Worm (Caenorhabditis elegans) whole organism, young adult: ENCODE results near the gene T28A11.22.

Experiments
- B0336.3 ChIP-seq: fragments of 200-800 bp; sonication (Bioruptor generic); IDR thresholded peaks from 2 replicates; pipeline ENCODE4 v1.3.6; 2022; ENCODE audit warnings: missing genetic modification characterization, missing compliant biosample characterization
- C06A6.2 ChIP-seq: fragments of 200-800 bp; sonication (Bioruptor generic); conservative IDR thresholded peaks from 2 replicates; pipeline ENCODE4 v1.3.6; 2022; ENCODE audit warnings: missing genetic modification characterization, missing compliant biosample characterization
- D2030.7 ChIP-seq: fragments of 200-800 bp; sonication (Bioruptor generic); IDR thresholded peaks from 2 replicates; pipeline ENCODE4 v1.3.6; 2022; ENCODE audit warnings: missing genetic modification reagents, missing genetic modification characterization, missing compliant biosample characterization
- F10E7.11 ChIP-seq: sonication (generic microtip); optimal IDR thresholded peaks from 2 replicates; lab custom pipeline; 2017; ENCODE audit warnings: mild to moderate bottlenecking, missing genetic modification characterization, moderate library complexity, missing compliant biosample characterization
- K12H6.12 ChIP-seq: fragments of 200-800 bp; sonication (Bioruptor generic); optimal IDR thresholded peaks from 2 replicates; lab custom pipeline; 2018; ENCODE audit warnings: mild to moderate bottlenecking, missing genetic modification characterization, missing compliant biosample characterization
- ama-1 ChIP-seq, 3 experiments: fragments of 150-350 bp in 1 of 3; sonication (generic microtip) in 2 of 3; optimal IDR thresholded peaks; 2 replicates each; lab custom pipeline; 2014 to 2018; ENCODE audit warnings: missing biosample characterization in 2 of 3, missing genetic modification characterization in 2 of 3, missing genetic modification reagents in 2 of 3
- attf-3 ChIP-seq: fragments of 200-800 bp; sonication (Bioruptor generic); conservative IDR thresholded peaks from 2 replicates; pipeline ENCODE4 v1.3.6; 2022; ENCODE audit warnings: missing genetic modification reagents, missing genetic modification characterization, missing compliant biosample characterization
- attf-6 ChIP-seq: fragments of 200-800 bp; sonication (Bioruptor generic); IDR thresholded peaks from 2 replicates; pipeline ENCODE4 v1.3.6; 2022; ENCODE audit warnings: missing genetic modification reagents, missing genetic modification characterization, missing compliant biosample characterization
- bed-1 ChIP-seq: fragments of 200-800 bp; sonication (Bioruptor generic); IDR thresholded peaks from 2 replicates; pipeline ENCODE4 v1.3.6; 2022; ENCODE audit warnings: missing genetic modification reagents, missing genetic modification characterization, missing compliant biosample characterization
- ceh-40 ChIP-seq: fragments of 200-800 bp; sonication (Bioruptor generic); IDR thresholded peaks from 2 replicates; pipeline ENCODE4 v1.3.6; 2022; ENCODE audit warnings: missing genetic modification characterization, missing compliant biosample characterization
- dpff-1 ChIP-seq: sonication (generic microtip); optimal IDR thresholded peaks from 2 replicates; lab custom pipeline; 2017; ENCODE audit warnings: mild to moderate bottlenecking, missing genetic modification characterization, missing compliant biosample characterization
- efl-1 ChIP-seq: fragments of 150-350 bp; optimal IDR thresholded peaks from 2 replicates; lab custom pipeline; 2014; ENCODE audit warnings: missing biosample characterization, missing genetic modification reagents, missing genetic modification characterization
- egl-18 ChIP-seq: fragments of 200-800 bp; sonication (Bioruptor generic); IDR thresholded peaks from 2 replicates; pipeline ENCODE4 v1.3.6; 2022; ENCODE audit warnings: missing genetic modification reagents, missing genetic modification characterization, missing compliant biosample characterization
- egrh-3 ChIP-seq: fragments of 200-800 bp; sonication (Bioruptor generic); IDR thresholded peaks from 2 replicates; pipeline ENCODE4 v1.3.6; 2022; ENCODE audit warnings: missing genetic modification reagents, missing genetic modification characterization, missing compliant biosample characterization
- ekl-4 ChIP-seq: fragments of 200-800 bp; sonication (Bioruptor generic); IDR thresholded peaks from 2 replicates; pipeline ENCODE4 v1.3.6; 2022; ENCODE audit warnings: missing genetic modification reagents, missing genetic modification characterization, missing compliant biosample characterization
- gei-17 ChIP-seq: fragments of 200-800 bp; sonication (Bioruptor generic); optimal IDR thresholded peaks from 2 replicates; lab custom pipeline; 2018; ENCODE audit warnings: mild to moderate bottlenecking, missing genetic modification characterization, missing compliant biosample characterization
- lin-26 ChIP-seq: fragments of 200-800 bp; sonication (Bioruptor generic); IDR thresholded peaks from 2 replicates; pipeline ENCODE4 v1.3.6; 2022; ENCODE audit warnings: missing genetic modification reagents, missing genetic modification characterization, missing compliant biosample characterization
- lsl-1 ChIP-seq: fragments of 200-800 bp; sonication (Bioruptor generic); optimal IDR thresholded peaks from 2 replicates; lab custom pipeline; 2018; ENCODE audit warnings: mild to moderate bottlenecking, missing genetic modification characterization, moderate library complexity, missing compliant biosample characterization
- madf-3 ChIP-seq: fragments of 200-800 bp; sonication (Bioruptor generic); IDR thresholded peaks from 2 replicates; pipeline ENCODE4 v1.3.6; 2022; ENCODE audit warnings: missing genetic modification reagents, missing genetic modification characterization, missing compliant biosample characterization
- madf-8 ChIP-seq: fragments of 200-800 bp; sonication (Bioruptor generic); conservative IDR thresholded peaks from 2 replicates; pipeline ENCODE4 v1.3.6; 2022; ENCODE audit warnings: missing genetic modification reagents, missing genetic modification characterization, missing compliant biosample characterization
- mxl-1 ChIP-seq: sonication (generic microtip); optimal IDR thresholded peaks from 2 replicates; lab custom pipeline; 2016; ENCODE audit warnings: missing genetic modification characterization, missing compliant biosample characterization
- nfya-2 ChIP-seq: fragments of 200-800 bp; sonication (Bioruptor generic); IDR thresholded peaks from 2 replicates; pipeline ENCODE4 v1.3.6; 2022; ENCODE audit warnings: missing genetic modification reagents, missing genetic modification characterization, missing compliant biosample characterization
- nhr-120 ChIP-seq: fragments of 200-800 bp; sonication (Bioruptor generic); IDR thresholded peaks from 2 replicates; pipeline ENCODE4 v1.3.6; 2022; ENCODE audit warnings: missing genetic modification characterization, missing compliant biosample characterization
- nhr-179 ChIP-seq: sonication (generic microtip); optimal IDR thresholded peaks from 2 replicates; lab custom pipeline; 2016; ENCODE audit warnings: mild to moderate bottlenecking, missing genetic modification characterization, missing compliant biosample characterization
- pbrm-1 ChIP-seq: fragments of 200-800 bp; sonication (Bioruptor generic); IDR thresholded peaks from 2 replicates; pipeline ENCODE4 v1.3.6; 2022; ENCODE audit warnings: missing genetic modification reagents, missing genetic modification characterization, missing compliant biosample characterization
- sdz-38 ChIP-seq: sonication (generic microtip); optimal IDR thresholded peaks from 2 replicates; lab custom pipeline; 2016; ENCODE audit warnings: missing genotype, missing genetic modification characterization, missing compliant biosample characterization
- snpc-1.1 ChIP-seq: sonication (generic microtip); optimal IDR thresholded peaks from 2 replicates; lab custom pipeline; 2017; ENCODE audit warnings: missing genetic modification characterization, mild to moderate bottlenecking, missing compliant biosample characterization, antibody characterized with exemption, moderate library complexity, missing genotype, missing genetic modification reagents; ENCODE audit not compliant: insufficient read depth
- snpc-4 ChIP-seq, 5 experiments: fragments of 150-350 bp in 1 of 5; sonication (generic microtip) in 4 of 5; optimal IDR thresholded peaks; 2 replicates each; lab custom pipeline; 2014 to 2018; ENCODE audit warnings: missing genetic modification characterization in 5 of 5, missing biosample characterization in 3 of 5, antibody characterized with exemption in 2 of 5, mild to moderate bottlenecking in 2 of 5, missing compliant biosample characterization in 2 of 5, missing genotype in 2 of 5, moderate library complexity in 2 of 5, missing genetic modification reagents in 1 of 5
- tbp1 ChIP-seq: fragments of 200-800 bp; sonication (Bioruptor generic); optimal IDR thresholded peaks from 2 replicates; lab custom pipeline; 2018; ENCODE audit warnings: mild to moderate bottlenecking, missing genetic modification characterization, missing compliant biosample characterization
- tlf-1 ChIP-seq: fragments of 200-800 bp; sonication (Bioruptor generic); optimal IDR thresholded peaks from 2 replicates; lab custom pipeline; 2018; ENCODE audit warnings: mild to moderate bottlenecking, missing genetic modification characterization, missing compliant biosample characterization
- unc-130 ChIP-seq: sonication (generic microtip); optimal IDR thresholded peaks from 2 replicates; lab custom pipeline; 2016; ENCODE audit warnings: missing genetic modification reagents, missing genetic modification characterization, missing compliant biosample characterization
- zim-3 ChIP-seq: sonication (generic microtip); optimal IDR thresholded peaks from 2 replicates; lab custom pipeline; 2017; ENCODE audit warnings: mild to moderate bottlenecking, missing genetic modification characterization, moderate library complexity, missing compliant biosample characterization
- ztf-26 ChIP-seq: sonication (generic microtip); optimal IDR thresholded peaks from 2 replicates; lab custom pipeline; 2017; ENCODE audit warnings: missing genetic modification characterization, missing compliant biosample characterization

Gene T28A11.22

DNA sequence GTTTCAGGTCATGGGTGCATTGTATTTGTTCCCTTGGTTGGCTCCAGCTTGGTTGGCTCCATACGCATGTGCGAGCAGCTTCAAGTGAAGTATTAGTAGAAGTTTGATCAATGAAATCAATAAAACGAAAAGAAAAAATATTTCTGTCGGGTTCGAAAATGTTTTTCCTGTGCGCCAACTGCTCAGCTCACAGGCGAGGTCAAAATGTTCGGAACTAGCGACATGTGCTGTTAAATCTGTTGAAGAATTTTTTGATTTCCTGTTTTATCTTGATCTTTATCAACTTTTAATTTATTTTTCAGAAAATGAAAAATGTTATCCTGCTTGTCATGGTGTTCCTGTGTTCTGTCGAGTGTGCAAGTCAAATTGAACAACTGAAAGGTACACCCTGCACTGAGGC, 24.1 kb downstream of the T28A11.22 start, which contains the start of gene T28A11.25:
TSS of gene T28A11.25 (plus strand) at position 301 of the 400 bp plus-strand sequence.
- TF ChIP-seq mxl-1 (tag; lab: Kevin White, UChicago) (no peak), madf-3 (0 out of 2 replicates have a peak, but pooled peaks have one; percentile 28)

DNA sequence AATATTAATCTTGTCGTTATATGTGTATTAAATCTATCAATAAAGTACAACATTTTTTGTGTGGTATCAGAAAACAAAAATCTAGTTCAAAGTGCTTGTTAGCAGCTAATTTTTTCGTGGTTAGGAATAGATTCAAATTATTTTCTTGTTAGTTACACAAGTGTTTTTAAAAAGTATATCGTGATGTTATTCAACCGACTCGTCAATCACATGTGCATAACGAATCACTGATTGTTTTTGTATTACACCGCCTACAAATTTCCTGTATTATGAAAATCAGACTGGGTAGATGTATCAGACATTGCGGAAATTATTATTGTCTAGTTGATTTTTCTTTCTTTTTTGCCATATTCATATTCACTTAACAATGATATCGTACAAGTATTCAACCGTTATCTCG, 25.6 kb downstream of the T28A11.22 start, which contains the start of gene str-64:
TSS of gene str-64 (plus strand) at position 301 of the 400 bp plus-strand sequence.
- TF ChIP-seq K12H6.12 (no peak), tlf-1 (GFP tag; lab: Kevin White, UChicago) (no peak), attf-6 (GFP tag; lab: Robert Waterston, UW) (no peak), gei-17 (no peak), ztf-26 (tag; lab: Kevin White, UChicago) (no peak), unc-130 (no peak), madf-8 (GFP tag; lab: Robert Waterston, UW) (no peak), snpc-1.1 (tag; lab: Kevin White, UChicago) (no peak), B0336.3 (GFP tag; lab: Robert Waterston, UW) (no peak), C06A6.2 (no peak), lsl-1 (GFP tag; lab: Kevin White, UChicago) (no peak), tbp1 (GFP tag; lab: Kevin White, UChicago) (no peak), ekl-4 (GFP tag; lab: Robert Waterston, UW) (no peak), snpc-4 (GFP tag; optimal IDR thresholded peaks at IDR 0.05; lab: Kevin White, UChicago) (no peak), snpc-4 (tag; optimal IDR thresholded peaks at IDR 0.05; lab: Kevin White, UChicago) (no peak), D2030.7 (GFP tag; lab: Robert Waterston, UW) (no peak), egrh-3 (GFP tag; lab: Robert Waterston, UW) (no peak), attf-3 (no peak), sdz-38 (tag; lab: Kevin White, UChicago) (no peak), nhr-120 (GFP tag; lab: Robert Waterston, UW) (no peak), pbrm-1 (GFP tag; lab: Robert Waterston, UW) (no peak)

DNA sequence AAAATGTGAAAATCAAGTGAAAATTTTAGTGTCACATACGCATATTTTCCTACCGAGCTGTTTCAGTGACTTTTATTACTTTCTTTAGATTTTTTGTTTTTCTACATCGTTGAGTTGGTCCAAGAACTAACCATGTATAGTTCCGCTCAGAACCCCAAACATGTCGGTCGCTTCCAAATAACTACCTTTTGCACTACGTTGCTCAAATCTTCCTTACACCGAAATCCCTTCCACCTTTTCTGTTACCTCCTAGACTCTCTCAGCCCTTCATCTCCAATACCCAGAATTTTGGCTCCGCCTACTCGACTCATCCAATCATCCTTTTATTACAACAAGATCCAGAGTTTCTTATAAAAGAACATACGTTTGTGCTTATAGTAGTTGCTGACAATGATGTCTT, 27.3 kb downstream of the T28A11.22 start, which contains the start of gene F35F10.5:
TSS of gene F35F10.5 (plus strand) at position 301 of the 400 bp plus-strand sequence.
- TF ChIP-seq nfya-2 = no peak
- TF ChIP-seq ama-1 (optimal IDR thresholded peaks at IDR 0.05; lab: Kevin White, UChicago) = no peak
- TF ChIP-seq ama-1 (GFP tag; optimal IDR thresholded peaks at IDR 0.05; lab: Kevin White, UChicago) = no peak
- no peak for TF ChIP-seq dpff-1 (tag; lab: Kevin White, UChicago)
- TF ChIP-seq snpc-1.1 (tag; lab: Kevin White, UChicago) = no peak
- no peak for TF ChIP-seq lin-26 (GFP tag; lab: Robert Waterston, UW)
- TF ChIP-seq nhr-179 (tag; lab: Kevin White, UChicago) = no peak
- TF ChIP-seq madf-3 = no peak

DNA sequence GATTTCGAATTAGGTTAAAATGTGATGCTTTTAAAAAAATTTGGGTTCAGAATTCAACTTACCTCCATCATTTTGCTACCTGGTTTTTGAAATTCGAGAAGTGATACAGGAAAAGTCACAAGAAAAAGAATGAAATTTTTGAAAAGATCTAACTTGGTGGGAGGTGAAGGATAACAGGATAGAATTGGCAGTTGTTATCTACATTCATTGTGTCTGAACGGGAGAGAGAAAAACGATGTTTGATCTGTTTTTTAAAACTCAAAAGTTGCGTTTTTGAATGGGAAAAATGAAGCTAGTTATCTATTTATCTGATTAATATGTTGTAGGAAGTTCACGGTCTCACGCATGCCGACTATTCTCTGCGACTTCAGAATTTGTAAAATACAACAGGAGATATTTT, 30.0 kb downstream of the T28A11.22 start, which contains the start of gene F35F10.7:
TSS of gene F35F10.7 (minus strand) at position 101 of the 400 bp plus-strand sequence.
- TF ChIP-seq F10E7.11 (tag; lab: Kevin White, UChicago) (no peak), ceh-40 (GFP tag; lab: Robert Waterston, UW) (no peak), nfya-2 (no peak), zim-3 (tag; lab: Kevin White, UChicago) (no peak), nhr-179 (tag; lab: Kevin White, UChicago) (no peak)
- TF ChIP-seq, all 124 proteins: peak for 0

DNA sequence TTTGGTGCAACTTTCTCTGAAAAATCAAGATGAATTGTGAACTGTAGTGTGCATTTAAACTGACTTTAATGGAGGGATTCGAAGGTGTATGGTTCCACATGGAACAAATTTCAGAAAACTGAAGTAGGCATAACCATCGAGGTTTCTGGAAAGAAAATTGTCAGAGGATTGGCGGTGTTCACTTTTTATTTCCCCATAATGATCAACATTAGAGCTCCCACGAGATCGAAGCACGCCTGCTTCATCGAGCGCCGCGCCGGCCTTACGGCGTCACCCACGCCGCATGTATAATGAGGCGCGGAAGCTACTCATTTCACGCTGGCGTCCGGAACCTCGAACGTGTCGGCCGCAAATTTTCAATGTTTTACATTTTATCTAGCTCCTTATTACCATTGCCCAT, 30.8 kb downstream of the T28A11.22 start:
- peak; percentile 76; the same call in 1 of the 2 replicates for TF ChIP-seq bed-1 (GFP tag; lab: Robert Waterston, UW)
- TF ChIP-seq efl-1 (GFP tag; lab: Kevin White, UChicago) = no peak
- TF ChIP-seq egl-18 = peak; percentile 52; the same call in 1 of the 2 replicates
